Fruit fly (Drosophila melanogaster) whole organism, embryonic: ENCODE data around the gene CG8568.
A peak's percentile ranks its signal among the peaks of the same experiment; 100 is the strongest.

ENCODE experiments used
- Aef1 ChIP-seq: fragments of 200-800 bp; sonication (Bioruptor generic); IDR thresholded peaks from 3 replicates; pipeline ENCODE4 v1.3.6; 2022; ENCODE audit warnings: missing biosample characterization, missing genetic modification characterization
- Awh ChIP-seq: fragments of 200-800 bp; sonication (Bioruptor generic); IDR thresholded peaks from 2 replicates; pipeline ENCODE4, ENCODE4 v1.3.6; 2022; ENCODE audit warnings: missing biosample characterization, missing genetic modification characterization
- C15 ChIP-seq: fragments of 200-800 bp; sonication (Bioruptor generic); IDR thresholded peaks from 3 replicates; pipeline ENCODE4 v1.3.6; 2022; ENCODE audit warnings: missing biosample characterization, missing genetic modification characterization
- CG10366 ChIP-seq: fragments of 200-800 bp; sonication (Bioruptor generic); IDR thresholded peaks from 2 replicates; pipeline ENCODE4 v1.3.6; 2022; ENCODE audit warnings: missing biosample characterization, missing genetic modification characterization
- CG10462 ChIP-seq: fragments of 200-800 bp; sonication (Bioruptor generic); optimal IDR thresholded peaks from 2 replicates; lab custom pipeline; 2016; ENCODE audit warnings: missing biosample characterization, missing genetic modification characterization
- CG10654 ChIP-seq: fragments of 200-800 bp; sonication (Bioruptor generic); optimal IDR thresholded peaks from 2 replicates; lab custom pipeline; 2016; ENCODE audit warnings: missing biosample characterization, missing genetic modification characterization
- CG10979 ChIP-seq: fragments of 200-800 bp; sonication (Bioruptor generic); optimal IDR thresholded peaks from 2 replicates; lab custom pipeline; 2018; ENCODE audit warnings: missing biosample characterization, mild to moderate bottlenecking, missing genetic modification characterization, moderate library complexity
- CG12155 ChIP-seq: fragments of 200-800 bp; sonication (Bioruptor generic); optimal IDR thresholded peaks from 3 replicates; lab custom pipeline; 2016; ENCODE audit warnings: missing biosample characterization, missing genetic modification characterization
- CG12236 ChIP-seq: fragments of 200-800 bp; sonication (Bioruptor generic); optimal IDR thresholded peaks from 2 replicates; lab custom pipeline; 2016; ENCODE audit warnings: missing biosample characterization, missing genetic modification characterization
- CG12659 ChIP-seq: fragments of 200-800 bp; sonication (Bioruptor generic); optimal IDR thresholded peaks from 3 replicates; lab custom pipeline; 2017; ENCODE audit warnings: mild to moderate bottlenecking, missing biosample characterization, missing genetic modification reagents, missing genetic modification characterization
- CG12744 ChIP-seq: fragments of 200-800 bp; sonication (Bioruptor generic); optimal IDR thresholded peaks from 2 replicates; lab custom pipeline; 2016; ENCODE audit warnings: missing biosample characterization, missing genetic modification characterization
- CG13424 ChIP-seq: fragments of 200-800 bp; sonication (Bioruptor generic); optimal IDR thresholded peaks from 2 replicates; lab custom pipeline; 2019; ENCODE audit warnings: missing biosample characterization, mild to moderate bottlenecking, missing genetic modification characterization, moderate library complexity
- CG14710 ChIP-seq: fragments of 200-800 bp; sonication (Bioruptor generic); optimal IDR thresholded peaks from 3 replicates; lab custom pipeline; 2019; ENCODE audit warnings: missing biosample characterization, mild to moderate bottlenecking, missing genetic modification characterization, moderate library complexity
- CG18476 ChIP-seq: fragments of 200-800 bp; sonication (Bioruptor generic); optimal IDR thresholded peaks from 2 replicates; lab custom pipeline; 2016; ENCODE audit warnings: missing biosample characterization, mild to moderate bottlenecking, missing genetic modification characterization
- CG2199 ChIP-seq: fragments of 200-800 bp; sonication (Bioruptor generic); IDR thresholded peaks from 3 replicates; pipeline ENCODE4 v1.3.6; 2022; ENCODE audit warnings: missing biosample characterization, missing genetic modification characterization
- CG2678 ChIP-seq: fragments of 200-800 bp; sonication (Bioruptor generic); optimal IDR thresholded peaks from 3 replicates; lab custom pipeline; 2019; ENCODE audit warnings: missing biosample characterization, mild to moderate bottlenecking, missing genetic modification characterization, moderate library complexity
- CG6175 ChIP-seq: fragments of 200-800 bp; sonication (Bioruptor generic); IDR thresholded peaks from 3 replicates; pipeline ENCODE4 v1.3.6; 2022; ENCODE audit warnings: missing biosample characterization, missing genetic modification characterization
- CG6813 ChIP-seq: fragments of 200-800 bp; sonication (Bioruptor generic); optimal IDR thresholded peaks from 2 replicates; lab custom pipeline; 2017; ENCODE audit warnings: missing biosample characterization, missing genetic modification characterization, mild to moderate bottlenecking, moderate library complexity, missing genetic modification reagents
- CG7372 ChIP-seq: fragments of 200-800 bp; sonication (Bioruptor generic); IDR thresholded peaks from 2 replicates; pipeline ENCODE4 v1.3.6; 2022; ENCODE audit warnings: missing biosample characterization, missing genetic modification characterization
- CG7556 ChIP-seq: fragments of 200-800 bp; sonication (Bioruptor generic); optimal IDR thresholded peaks from 2 replicates; lab custom pipeline; 2017; ENCODE audit warnings: missing biosample characterization, mild to moderate bottlenecking, missing genetic modification characterization
- CG7745 ChIP-seq: fragments of 200-800 bp; sonication (Bioruptor generic); optimal IDR thresholded peaks from 2 replicates; lab custom pipeline; 2018; ENCODE audit warnings: missing biosample characterization, mild to moderate bottlenecking, missing genetic modification characterization, moderate library complexity
- CG8089 ChIP-seq: fragments of 200-800 bp; sonication (Bioruptor generic); optimal IDR thresholded peaks from 3 replicates; lab custom pipeline; 2016; ENCODE audit warnings: missing biosample characterization, missing genetic modification characterization
- CoRest ChIP-seq: fragments of 200-800 bp; sonication (Bioruptor generic); optimal IDR thresholded peaks from 3 replicates; lab custom pipeline; 2018; ENCODE audit warnings: missing biosample characterization, mild to moderate bottlenecking, missing genetic modification characterization, moderate library complexity
- Dip3 ChIP-seq: fragments of 200-800 bp; sonication (Bioruptor generic); optimal IDR thresholded peaks from 3 replicates; lab custom pipeline; 2016; ENCODE audit warnings: missing biosample characterization, missing genetic modification characterization
- Drgx ChIP-seq: fragments of 200-800 bp; sonication (Bioruptor generic); IDR thresholded peaks from 2 replicates; pipeline ENCODE4 v1.3.6; 2022; ENCODE audit warnings: missing biosample characterization, missing genetic modification characterization
- Eip74EF ChIP-seq, 2 experiments: fragments of 200-800 bp in 1 of 2; fragments of >200 bp in 1 of 2; sonication (Bioruptor generic) in 1 of 2; optimal IDR thresholded peaks; 2 replicates each; lab custom pipeline; 2017 to 2019; ENCODE audit warnings: missing biosample characterization in 2 of 2, missing genetic modification characterization in 2 of 2, mild to moderate bottlenecking in 1 of 2, moderate library complexity in 1 of 2
- Fer2 ChIP-seq: fragments of 200-800 bp; sonication (Bioruptor generic); optimal IDR thresholded peaks from 2 replicates; lab custom pipeline; 2018; ENCODE audit warnings: missing biosample characterization, mild to moderate bottlenecking, missing genetic modification characterization, moderate library complexity
- HLH3B ChIP-seq: fragments of 200-800 bp; sonication (Bioruptor generic); IDR thresholded peaks from 2 replicates; pipeline ENCODE4 v1.3.6; 2022; ENCODE audit warnings: missing biosample characterization, missing genetic modification characterization
- Hr3 ChIP-seq: fragments of 200-800 bp; sonication (Bioruptor generic); optimal IDR thresholded peaks from 3 replicates; lab custom pipeline; 2016; ENCODE audit warnings: missing biosample characterization, missing genetic modification characterization
- MBD-R2 ChIP-seq: fragments of 200-800 bp; sonication (Bioruptor generic); IDR thresholded peaks from 2 replicates; pipeline ENCODE4 v1.3.6; 2022; ENCODE audit warnings: missing biosample characterization, missing genetic modification characterization
- MESR4 ChIP-seq: fragments of 200-800 bp; sonication (Bioruptor generic); optimal IDR thresholded peaks from 2 replicates; lab custom pipeline; 2018; ENCODE audit warnings: missing biosample characterization, mild to moderate bottlenecking, missing genetic modification characterization, moderate library complexity
- Mad ChIP-seq: fragments of 200-800 bp; sonication (Bioruptor generic); optimal IDR thresholded peaks from 2 replicates; lab custom pipeline; 2016; ENCODE audit warnings: missing biosample characterization, missing genetic modification characterization
- Med ChIP-seq: fragments of 200-800 bp; sonication (Bioruptor generic); peaks from one replicate; lab custom pipeline; 2016; ENCODE audit warnings: missing biosample characterization, missing genetic modification characterization, mild to moderate bottlenecking, inconsistent platforms, moderate library complexity
- Mrtf ChIP-seq: fragments of 200-800 bp; sonication (Bioruptor generic); IDR thresholded peaks from 3 replicates; pipeline ENCODE4 v1.3.6; 2022; ENCODE audit warnings: missing biosample characterization, missing genetic modification characterization
- Rfx ChIP-seq: fragments of 200-800 bp; sonication (Bioruptor generic); IDR thresholded peaks from 2 replicates; pipeline ENCODE4 v1.3.6; 2022; ENCODE audit warnings: missing biosample characterization, missing genetic modification characterization
- cad ChIP-seq: fragments of >200 bp; optimal IDR thresholded peaks from 2 replicates; lab custom pipeline; 2017; ENCODE audit warnings: missing biosample characterization, missing genetic modification characterization
- corto ChIP-seq: fragments of 200-800 bp; sonication (Bioruptor generic); optimal IDR thresholded peaks from 2 replicates; lab custom pipeline; 2016; ENCODE audit warnings: missing biosample characterization, mild to moderate bottlenecking, missing genetic modification characterization, moderate library complexity
- crp ChIP-seq, 2 experiments: fragments of 200-800 bp; sonication (Bioruptor generic); optimal IDR thresholded peaks; 2 replicates in 1 of 2; 3 replicates in 1 of 2; lab custom pipeline; 2017; ENCODE audit warnings: missing biosample characterization in 2 of 2, missing genetic modification characterization in 2 of 2, mild to moderate bottlenecking in 1 of 2, moderate library complexity in 1 of 2
- gsb-n ChIP-seq: fragments of 200-800 bp; sonication (Bioruptor generic); optimal IDR thresholded peaks from 3 replicates; lab custom pipeline; 2018; ENCODE audit warnings: missing biosample characterization, mild to moderate bottlenecking, missing genetic modification characterization
- gt ChIP-seq: fragments of 200-800 bp; sonication (Bioruptor generic); IDR thresholded peaks from 2 replicates; pipeline ENCODE4 v1.3.6; 2022; ENCODE audit warnings: missing biosample characterization, missing genetic modification characterization
- kah ChIP-seq: fragments of 200-800 bp; sonication (Bioruptor generic); optimal IDR thresholded peaks from 2 replicates; lab custom pipeline; 2018; ENCODE audit warnings: missing biosample characterization, mild to moderate bottlenecking, missing genetic modification characterization
- odd ChIP-seq: fragments of 200-800 bp; sonication (Bioruptor generic); optimal IDR thresholded peaks from 2 replicates; lab custom pipeline; 2017; ENCODE audit warnings: missing biosample characterization, mild to moderate bottlenecking, missing genetic modification characterization
- otp ChIP-seq: fragments of 200-800 bp; sonication (Bioruptor generic); IDR thresholded peaks from 3 replicates; pipeline ENCODE4, ENCODE4 v1.3.6; 2022; ENCODE audit warnings: missing biosample characterization, missing genetic modification characterization
- phol ChIP-seq: fragments of 200-800 bp; sonication (Bioruptor generic); optimal IDR thresholded peaks from 3 replicates; lab custom pipeline; 2018; ENCODE audit warnings: missing biosample characterization, mild to moderate bottlenecking, missing genetic modification characterization, moderate library complexity
- seq ChIP-seq: fragments of 200-800 bp; sonication (Bioruptor generic); IDR thresholded peaks from 2 replicates; pipeline ENCODE4 v1.3.6; 2022; ENCODE audit warnings: missing biosample characterization, missing genetic modification characterization
- slp2 ChIP-seq: fragments of 200-800 bp; sonication (Bioruptor generic); optimal IDR thresholded peaks from 2 replicates; lab custom pipeline; 2016; ENCODE audit warnings: missing biosample characterization, missing genetic modification characterization
- sob ChIP-seq: fragments of 200-800 bp; sonication (Bioruptor generic); IDR thresholded peaks from 2 replicates; pipeline ENCODE4 v1.3.6; 2022; ENCODE audit warnings: missing biosample characterization, missing genetic modification characterization
- tio ChIP-seq: fragments of 200-800 bp; sonication (Bioruptor generic); optimal IDR thresholded peaks from 2 replicates; lab custom pipeline; 2017; ENCODE audit warnings: missing biosample characterization, missing genetic modification characterization, inconsistent platforms
- trem ChIP-seq: fragments of 200-800 bp; optimal IDR thresholded peaks from 3 replicates; lab custom pipeline; 2019; ENCODE audit warnings: missing biosample characterization, mild to moderate bottlenecking, missing genetic modification characterization, moderate library complexity
- ttk ChIP-seq: fragments of 200-800 bp; sonication (Bioruptor generic); IDR thresholded peaks from 2 replicates; pipeline ENCODE4 v2.1.2; 2022; ENCODE audit warnings: missing biosample characterization, missing genetic modification characterization

Gene CG8568

DNA sequence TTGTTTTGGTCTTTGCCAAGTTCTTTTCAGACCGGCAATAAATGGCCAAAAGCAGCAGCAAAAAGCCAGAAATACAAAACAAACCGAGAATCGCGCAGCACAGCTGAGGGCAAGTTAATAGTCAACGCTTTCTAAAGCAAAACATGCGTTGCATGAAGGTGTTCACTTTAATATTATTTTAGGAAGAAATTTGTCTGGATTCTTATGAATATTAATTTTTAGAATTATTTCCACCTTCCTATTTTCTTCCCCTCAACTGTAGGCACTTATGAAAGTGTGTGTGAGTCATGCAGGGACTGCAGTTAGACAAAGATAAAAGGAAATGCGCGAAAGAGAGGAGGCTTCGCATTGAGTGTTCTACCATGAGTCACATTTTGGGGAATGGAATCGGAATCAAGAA, 38.8 kb upstream of the CG8568 start:
- peak; percentile 12 for TF ChIP-seq Dip3 (GFP tag; lab: Kevin White, UChicago)
- TF ChIP-seq CG10366 (GFP tag; lab: Robert Waterston, UW), result peak; percentile 53
- TF ChIP-seq otp (GFP tag; lab: Robert Waterston, UW), result peak; percentile 69; the same call in 2 of the 3 replicates
- TF ChIP-seq seq (GFP tag; lab: Robert Waterston, UW), result 0 out of 2 replicates have a peak, but pooled peaks have one; percentile 20
- no peak for TF ChIP-seq kah
- no peak for TF ChIP-seq MESR4 (GFP tag; lab: Kevin White, UChicago)
- TF ChIP-seq CG7745, result no peak
- TF ChIP-seq Med (GFP tag; lab: Kevin White, UChicago), result peak; percentile 87
- no peak for TF ChIP-seq Mad (GFP tag; lab: Kevin White, UChicago)
- no peak for TF ChIP-seq Fer2
- peak; percentile 64; the same call in 1 of the 3 replicates for TF ChIP-seq CG2199
- TF ChIP-seq CG12236 (GFP tag; lab: Kevin White, UChicago), result no peak
- no peak for TF ChIP-seq cad (GFP tag; lab: Kevin White, UChicago)
- TF ChIP-seq CG14710, result peak; percentile 39
- peak; percentile 46 for TF ChIP-seq Hr3 (GFP tag; lab: Kevin White, UChicago)
- peak; percentile 91 for TF ChIP-seq corto (GFP tag; lab: Kevin White, UChicago)
- 0 out of 3 replicates have a peak, but pooled peaks have one; percentile 46 for TF ChIP-seq C15 (GFP tag; lab: Robert Waterston, UW)
- TF ChIP-seq Mrtf (GFP tag; lab: Robert Waterston, UW), result 0 out of 3 replicates have a peak, but pooled peaks have one; percentile 45
- TF ChIP-seq odd, result peak; percentile 20
- peak; percentile 46 for TF ChIP-seq phol
- peak; percentile 55 for TF ChIP-seq Rfx (GFP tag; lab: Robert Waterston, UW)
- peak; percentile 10 for TF ChIP-seq slp2 (GFP tag; lab: Kevin White, UChicago)
- peak; percentile 66 for TF ChIP-seq Aef1 (GFP tag; lab: Robert Waterston, UW)
- TF ChIP-seq gt, result no peak
- TF ChIP-seq CG12659 (GFP tag; lab: Kevin White, UChicago), result peak; percentile 15
- peak; percentile 71 for TF ChIP-seq Awh (GFP tag; lab: Robert Waterston, UW)
- peak; percentile 12 for TF ChIP-seq CG7556 (GFP tag; lab: Kevin White, UChicago)
- peak; percentile 45 for TF ChIP-seq CG12155 (GFP tag; lab: Kevin White, UChicago)
- TF ChIP-seq Drgx (GFP tag; lab: Robert Waterston, UW), result peak; percentile 89
- peak; percentile 26 for TF ChIP-seq CG10462
- peak; percentile 24 for TF ChIP-seq gsb-n (tag; lab: Kevin White, UChicago)
- peak; percentile 46 for TF ChIP-seq CoRest (tag; lab: Kevin White, UChicago)
- peak; percentile 15; the same call in 1 of the 2 replicates for TF ChIP-seq MBD-R2 (GFP tag; lab: Robert Waterston, UW)
- peak; percentile 42 for TF ChIP-seq CG6813
- TF ChIP-seq CG2678, result peak; percentile 60
- peak; percentile 13 for TF ChIP-seq CG12744 (GFP tag; lab: Kevin White, UChicago)
- 0 out of 2 replicates have a peak, but pooled peaks have one; percentile 17 for TF ChIP-seq CG7372 (GFP tag; lab: Robert Waterston, UW)
- peak in 1 of 2 experiments; percentile 16 for TF ChIP-seq Eip74EF (GFP tag; optimal IDR thresholded peaks at IDR 0.05; lab: Kevin White, UChicago)
- peak; percentile 32 for TF ChIP-seq CG13424
- TF ChIP-seq tio (GFP tag; lab: Kevin White, UChicago), result peak; percentile 61
- no peak for TF ChIP-seq CG6175
- peak; percentile 24 for TF ChIP-seq CG18476 (GFP tag; lab: Kevin White, UChicago)
- TF ChIP-seq sob (GFP tag; lab: Robert Waterston, UW), result peak; percentile 62
- TF ChIP-seq CG10654 (GFP tag; lab: Kevin White, UChicago), result peak; percentile 34
- TF ChIP-seq HLH3B (GFP tag; lab: Robert Waterston, UW), result peak; percentile 76
- TF ChIP-seq trem (tag; lab: Kevin White, UChicago), result peak; percentile 15
- peak; percentile 56; the same call in 1 of the 2 replicates for TF ChIP-seq ttk (GFP tag; lab: Robert Waterston, UW)
- TF ChIP-seq CG8089 (GFP tag; lab: Kevin White, UChicago), result no peak
- TF ChIP-seq crp (GFP tag; optimal IDR thresholded peaks at IDR 0.05; lab: Kevin White, UChicago), result no peak
- peak; percentile 65 for TF ChIP-seq CG10979
